Worm (Caenorhabditis elegans) whole organism, midembryonic: ENCODE measurements around the gene C47E12.14.

Source experiments
- T22C8.4 ChIP-seq: fragments of 200-800 bp; sonication (Bioruptor generic); IDR thresholded peaks from 2 replicates; pipeline ENCODE4 v1.3.6; 2022; ENCODE audit warnings: missing genetic modification characterization, missing compliant biosample characterization
- cog-1 ChIP-seq: sonication (generic microtip); optimal IDR thresholded peaks from 2 replicates; lab custom pipeline; 2016; ENCODE audit warnings: missing genetic modification characterization, missing compliant biosample characterization
- flt-1 ChIP-seq: fragments of 200-800 bp; sonication (Bioruptor generic); IDR thresholded peaks from 2 replicates; pipeline ENCODE4 v1.3.6; 2022; ENCODE audit warnings: missing genetic modification characterization, missing compliant biosample characterization
- klf-2 ChIP-seq: fragments of 200-800 bp; sonication (Bioruptor generic); conservative IDR thresholded peaks from 2 replicates; pipeline ENCODE4 v1.3.6; 2022; ENCODE audit warnings: missing genetic modification reagents, missing genetic modification characterization, missing compliant biosample characterization
- med-1 ChIP-seq: sonication (generic microtip); optimal IDR thresholded peaks from 2 replicates; lab custom pipeline; 2017; ENCODE audit warnings: missing genetic modification characterization, mild to moderate bottlenecking, missing compliant biosample characterization, antibody characterized with exemption, missing genetic modification reagents; ENCODE audit not compliant: insufficient read depth
- ref-1 ChIP-seq: fragments of 200-800 bp; sonication (Bioruptor generic); conservative IDR thresholded peaks from 2 replicates; pipeline ENCODE4 v1.3.6; 2022; ENCODE audit warnings: missing genetic modification reagents, missing genetic modification characterization, missing compliant biosample characterization
- tab-1 ChIP-seq: fragments of 200-800 bp; sonication (Bioruptor generic); IDR thresholded peaks from 2 replicates; pipeline ENCODE4 v1.3.6; 2022; ENCODE audit warnings: missing genetic modification characterization, missing compliant biosample characterization
- ztf-23 ChIP-seq: fragments of 200-800 bp; sonication (Bioruptor generic); IDR thresholded peaks from 2 replicates; pipeline ENCODE4 v1.3.6; 2022; ENCODE audit warnings: missing genetic modification reagents, missing genetic modification characterization, missing compliant biosample characterization
- ztf-29 ChIP-seq: fragments of 200-800 bp; sonication (Bioruptor generic); IDR thresholded peaks from 2 replicates; pipeline ENCODE4 v1.3.6; 2022; ENCODE audit warnings: missing genetic modification reagents, missing genetic modification characterization, missing compliant biosample characterization

ce11 chrIV:9982226-9982794, 6.1 kb upstream of the C47E12.14 start, which contains the start of gene rrp-1:
- TF ChIP-seq flt-1 (GFP tag; lab: Robert Waterston, UW): no peak
- TF ChIP-seq tab-1 (GFP tag; lab: Robert Waterston, UW): no peak
- no peak for TF ChIP-seq T22C8.4
- no peak for TF ChIP-seq klf-2 (GFP tag; lab: Robert Waterston, UW)
- TF ChIP-seq med-1 (GFP tag; lab: Kevin White, UChicago): no peak
- TF ChIP-seq ref-1 (GFP tag; lab: Robert Waterston, UW): no peak
- TF ChIP-seq cog-1 (tag; lab: Kevin White, UChicago): no peak
- no peak for TF ChIP-seq ztf-29 (GFP tag; lab: Robert Waterston, UW)
- TF ChIP-seq ztf-23 (GFP tag; lab: Robert Waterston, UW): no peak
